Fruit fly (Drosophila melanogaster) whole organism, adult: ENCODE measurements around the gene deltaCOP.
A peak's percentile ranks its signal among the peaks of the same experiment; 100 is the strongest.

Source experiments
- CG7101 ChIP-seq: fragments of 200-800 bp; sonication (Bioruptor generic); optimal IDR thresholded peaks from 2 replicates; lab custom pipeline; 2018; ENCODE audit warnings: missing biosample characterization, mild to moderate bottlenecking, missing genetic modification characterization, moderate library complexity
- toe ChIP-seq: fragments of 200-800 bp; sonication (Bioruptor generic); optimal IDR thresholded peaks from 2 replicates; lab custom pipeline; 2016; ENCODE audit warnings: missing biosample characterization, missing genetic modification characterization

- TF ChIP-seq toe (peak; percentile 57), CG7101 (tag; lab: Kevin White, UChicago) (peak; percentile 91)
Measured at dm6 chrX:1849914-1850313, 11.7 kb downstream of the deltaCOP start.
